Fruit fly (Drosophila melanogaster): ENCODE data around the gene CG46281.

The CG46281 gene

DNA sequence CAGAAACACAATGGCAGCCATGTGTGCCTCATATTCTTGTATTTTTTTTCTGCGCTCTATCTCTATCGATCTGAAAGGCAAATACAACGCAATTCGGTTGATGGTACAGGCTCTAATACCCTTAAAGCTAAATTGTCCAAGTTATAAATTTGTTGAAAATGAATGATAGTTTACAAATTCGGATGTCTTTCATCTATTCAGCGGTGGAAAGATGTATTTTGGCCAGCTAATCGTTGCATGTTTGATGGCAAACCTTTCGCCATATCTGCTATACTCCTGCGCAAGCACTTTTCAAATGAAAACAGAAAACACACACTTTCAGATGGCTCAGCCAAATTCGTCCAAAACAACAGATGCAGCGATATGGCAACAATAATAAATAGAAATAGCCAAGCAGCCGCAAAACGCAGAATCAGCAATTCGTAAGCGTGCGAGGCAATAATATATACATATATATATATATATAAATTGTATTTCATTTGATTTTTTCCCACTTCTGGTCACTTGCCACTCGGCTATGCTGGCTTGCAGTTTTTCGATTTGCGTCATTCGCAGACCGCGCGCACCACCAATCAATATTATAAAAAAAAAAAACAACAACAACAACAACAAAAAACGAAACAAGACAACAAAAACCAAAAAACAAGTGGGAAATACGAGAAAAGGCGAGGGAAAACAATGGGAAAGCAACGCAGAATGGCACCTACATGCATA is 15.8 kb downstream of the CG46281 start (continued):
- TF ChIP-seq CG7839 (tag; optimal IDR thresholded peaks at IDR 0.05) (peak; percentile 8), CG1233 (GFP tag; optimal IDR thresholded peaks at IDR 0.05) (no peak), az2 (GFP tag; optimal IDR thresholded peaks at IDR 0.05) (no peak), en (GFP tag; optimal IDR thresholded peaks at IDR 0.05) (no peak), C15 (GFP tag; IDR thresholded peaks at IDR 0.05) (no peak), maf-S (GFP tag; optimal IDR thresholded peaks at IDR 0.05) (no peak), oc (tag; optimal IDR thresholded peaks at IDR 0.05) (no peak), sob (GFP tag; IDR thresholded peaks at IDR 0.05) (no peak), insv (GFP tag; optimal IDR thresholded peaks at IDR 0.05) (no peak), CG32532 (GFP tag; IDR thresholded peaks at IDR 0.05) (no peak), CG1792 (GFP tag; optimal IDR thresholded peaks at IDR 0.05) (no peak), Eip74EF (GFP tag; optimal IDR thresholded peaks at IDR 0.05) (no peak), CG30020 (tag; optimal IDR thresholded peaks at IDR 0.05) (no peak), Dip2 (GFP tag; IDR thresholded peaks at IDR 0.05) (no peak), zen (tag; optimal IDR thresholded peaks at IDR 0.05) (no peak), E2f2 (GFP tag; IDR thresholded peaks at IDR 0.05) (no peak), Bteb2 (GFP tag; optimal IDR thresholded peaks at IDR 0.05) (no peak), sc (optimal IDR thresholded peaks at IDR 0.05) (no peak), sc (GFP tag; optimal IDR thresholded peaks at IDR 0.05) (no peak)

DNA sequence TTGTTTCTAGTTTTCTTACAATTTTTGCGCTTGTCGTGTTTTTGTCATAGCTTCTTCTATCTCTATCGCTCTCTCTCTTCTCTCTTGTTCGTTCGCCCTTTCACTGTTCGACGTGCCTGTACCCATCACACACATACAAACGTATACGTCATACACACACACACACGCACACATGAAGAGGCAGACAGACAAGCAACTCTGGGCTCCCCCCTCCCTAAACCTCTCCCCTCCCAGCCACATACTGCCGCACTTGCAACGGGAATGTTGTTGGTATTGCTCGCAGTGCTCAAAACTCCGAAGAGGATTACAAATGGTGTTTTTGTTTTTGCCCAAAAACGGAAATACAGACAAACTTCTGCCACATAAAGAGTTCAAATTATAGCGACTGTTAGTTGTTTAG is 17.1 kb downstream of the CG46281 start:
- 0 out of 3 replicates have a peak, but pooled peaks have one; percentile 24 for TF ChIP-seq H15 (GFP tag; IDR thresholded peaks at IDR 0.05)
- TF ChIP-seq ci (GFP tag; IDR thresholded peaks at IDR 0.05) = peak; percentile 18; the same call in 1 of the 3 replicates
- no peak for TF ChIP-seq hkb (optimal IDR thresholded peaks at IDR 0.05)
- TF ChIP-seq hkb (GFP tag; IDR thresholded peaks at IDR 0.05) = 0 out of 2 replicates have a peak, but pooled peaks have one; percentile 9
- no peak for TF ChIP-seq lbe (GFP tag; optimal IDR thresholded peaks at IDR 0.05)
- TF ChIP-seq ash1 (GFP tag; optimal IDR thresholded peaks at IDR 0.05) = peak; percentile 54
- no peak for TF ChIP-seq CG33557 (GFP tag; optimal IDR thresholded peaks at IDR 0.05)
- TF ChIP-seq CG32767 (GFP tag; IDR thresholded peaks at IDR 0.05) = peak; percentile 58; the same call in 1 of the 2 replicates
- no peak for TF ChIP-seq lab (GFP tag; optimal IDR thresholded peaks at IDR 0.05)
- TF ChIP-seq onecut (GFP tag; IDR thresholded peaks at IDR 0.05) = no peak
- no peak for TF ChIP-seq CG9437 (GFP tag; optimal IDR thresholded peaks at IDR 0.05)
- no peak for TF ChIP-seq HHEX (GFP tag; optimal IDR thresholded peaks at IDR 0.05)
- TF ChIP-seq CG15514 (GFP tag; optimal IDR thresholded peaks at IDR 0.05) = no peak
- no peak for TF ChIP-seq Camta (GFP tag; optimal IDR thresholded peaks at IDR 0.05)
- no peak for TF ChIP-seq exex (tag; optimal IDR thresholded peaks at IDR 0.05)
- TF ChIP-seq Fer3 (tag; optimal IDR thresholded peaks at IDR 0.05) = no peak
- no peak for TF ChIP-seq nmo (GFP tag; optimal IDR thresholded peaks at IDR 0.05)
- TF ChIP-seq gce (GFP tag; IDR thresholded peaks at IDR 0.05) = peak; percentile 25; the same call in 1 of the 3 replicates
- no peak for TF ChIP-seq CG31388 (GFP tag; optimal IDR thresholded peaks at IDR 0.05)
- TF ChIP-seq Tbp (GFP tag; optimal IDR thresholded peaks at IDR 0.05) = no peak
- no peak for TF ChIP-seq Sox100B (GFP tag; optimal IDR thresholded peaks at IDR 0.05)
- 0 out of 3 replicates have a peak, but pooled peaks have one; percentile 44 for TF ChIP-seq CG6175 (GFP tag; IDR thresholded peaks at IDR 0.05)
- no peak for TF ChIP-seq CG9797 (GFP tag; optimal IDR thresholded peaks at IDR 0.05)
- no peak for TF ChIP-seq prd (optimal IDR thresholded peaks at IDR 0.05)
- no peak for TF ChIP-seq prd (GFP tag; IDR thresholded peaks at IDR 0.05)
- peak; percentile 74 for TF ChIP-seq Med (GFP tag)
- no peak for TF ChIP-seq CG14667 (GFP tag; IDR thresholded peaks at IDR 0.05)
- TF ChIP-seq Usf (GFP tag; optimal IDR thresholded peaks at IDR 0.05) = no peak
- TF ChIP-seq sd (tag; optimal IDR thresholded peaks at IDR 0.05) = peak; percentile 43
- no peak for TF ChIP-seq HLH3B (GFP tag; IDR thresholded peaks at IDR 0.05)
- TF ChIP-seq wdn (GFP tag; IDR thresholded peaks at IDR 0.05) = 0 out of 2 replicates have a peak, but pooled peaks have one; percentile 24
- no peak for TF ChIP-seq abd-A (tag; optimal IDR thresholded peaks at IDR 0.05)

Data from whole organism, embryonic.